Worm (Caenorhabditis elegans) whole organism, L1 larva: ENCODE measurements around the gene F53F8.6.
A peak's percentile ranks its signal among the peaks of the same experiment; 100 is the strongest.

Experiments
- C04F5.9 ChIP-seq: sonication (generic microtip); optimal IDR thresholded peaks from 2 replicates; lab custom pipeline; 2016; ENCODE audit warnings: missing genetic modification characterization, missing compliant biosample characterization
- Y116A8C.19 ChIP-seq: sonication (generic microtip); optimal IDR thresholded peaks from 2 replicates; lab custom pipeline; 2016; ENCODE audit warnings: missing compliant biosample characterization, missing genetic modification characterization, borderline replicate concordance
- alr-1 ChIP-seq: fragments of 200-800 bp; sonication (Bioruptor generic); optimal IDR thresholded peaks from 2 replicates; lab custom pipeline; 2018; ENCODE audit warnings: borderline replicate concordance, mild to moderate bottlenecking, missing genetic modification characterization, missing compliant biosample characterization
- blmp-1 ChIP-seq: fragments of 150-350 bp; optimal IDR thresholded peaks from 2 replicates; lab custom pipeline; 2014; ENCODE audit warnings: missing biosample characterization, missing genetic modification characterization
- ceh-88 ChIP-seq: fragments of 200-800 bp; sonication (Bioruptor generic); IDR thresholded peaks from 2 replicates; pipeline ENCODE4 v1.3.6; 2022; ENCODE audit warnings: missing genetic modification characterization, missing compliant biosample characterization
- ces-1 ChIP-seq: fragments of 150-350 bp; optimal IDR thresholded peaks from 2 replicates; lab custom pipeline; 2014; ENCODE audit warnings: missing biosample characterization, missing genetic modification reagents, missing genetic modification characterization
- dpl-1 ChIP-seq, 3 experiments: fragments of 150-350 bp in 2 of 3; sonication (generic microtip) in 1 of 3; optimal IDR thresholded peaks; 2 replicates each; lab custom pipeline; 2014 to 2017; ENCODE audit warnings: missing biosample characterization in 3 of 3, missing genetic modification characterization in 3 of 3, missing genetic modification reagents in 3 of 3
- elt-3 ChIP-seq, 6 experiments: fragments of 150-350 bp in 1 of 6; sonication (generic microtip); optimal IDR thresholded peaks; 2 replicates each; lab custom pipeline; 2017 to 2018; ENCODE audit warnings: missing biosample characterization in 6 of 6, missing genetic modification characterization in 6 of 6, inconsistent platforms in 1 of 6
- fkh-8 ChIP-seq: sonication (generic microtip); optimal IDR thresholded peaks from 2 replicates; lab custom pipeline; 2016; ENCODE audit warnings: mild to moderate bottlenecking, missing genetic modification characterization, missing compliant biosample characterization
- isw-1 ChIP-seq: fragments of 200-800 bp; sonication (Bioruptor generic); IDR thresholded peaks from 2 replicates; pipeline ENCODE4 v1.3.6; 2022; ENCODE audit warnings: missing genetic modification characterization, missing compliant biosample characterization
- jun-1 ChIP-seq: fragments of 150-350 bp; optimal IDR thresholded peaks from 2 replicates; lab custom pipeline; 2014; ENCODE audit warnings: missing biosample characterization, missing genetic modification reagents, missing genetic modification characterization
- lin-13 ChIP-seq: fragments of 150-350 bp; optimal IDR thresholded peaks from 2 replicates; lab custom pipeline; 2014; ENCODE audit warnings: missing biosample characterization, missing genetic modification reagents, missing genetic modification characterization
- lin-35 ChIP-seq, 2 experiments: fragments of 150-350 bp; optimal IDR thresholded peaks; 2 replicates each; lab custom pipeline; 2014; ENCODE audit warnings: missing biosample characterization in 2 of 2, missing genetic modification characterization in 2 of 2, missing genetic modification reagents in 2 of 2
- lin-39 ChIP-seq: fragments of 150-350 bp; optimal IDR thresholded peaks from 2 replicates; lab custom pipeline; 2014; ENCODE audit warnings: missing biosample characterization, missing genetic modification reagents, missing genetic modification characterization
- mab-9 ChIP-seq: fragments of 200-800 bp; sonication (Bioruptor generic); IDR thresholded peaks from 2 replicates; pipeline ENCODE4 v1.3.6; 2022; ENCODE audit warnings: missing genetic modification reagents, missing genetic modification characterization, missing compliant biosample characterization
- nhr-19 ChIP-seq: fragments of 200-800 bp; sonication (Bioruptor generic); conservative IDR thresholded peaks from 2 replicates; pipeline ENCODE4 v1.3.6; 2022; ENCODE audit warnings: missing genetic modification characterization, missing compliant biosample characterization
- nhr-237 ChIP-seq: fragments of 150-350 bp; optimal IDR thresholded peaks from 2 replicates; lab custom pipeline; 2014; ENCODE audit warnings: missing biosample characterization, missing genetic modification characterization
- nhr-76 ChIP-seq: sonication (generic microtip); optimal IDR thresholded peaks from 2 replicates; lab custom pipeline; 2017; ENCODE audit warnings: missing biosample characterization, missing genetic modification characterization
- nhr-84 ChIP-seq: sonication (generic microtip); optimal IDR thresholded peaks from 2 replicates; lab custom pipeline; 2017; ENCODE audit warnings: missing biosample characterization, missing genetic modification characterization
- nhr-90 ChIP-seq: sonication (generic microtip); optimal IDR thresholded peaks from 2 replicates; lab custom pipeline; 2016; ENCODE audit warnings: mild to moderate bottlenecking, missing genetic modification characterization, missing compliant biosample characterization; ENCODE audit not compliant: poor library complexity
- skn-1 ChIP-seq: fragments of 150-350 bp; optimal IDR thresholded peaks from 2 replicates; lab custom pipeline; 2014; ENCODE audit warnings: missing biosample characterization, missing genetic modification characterization
- snu-23 ChIP-seq: sonication (generic microtip); optimal IDR thresholded peaks from 2 replicates; lab custom pipeline; 2016; ENCODE audit warnings: missing genetic modification characterization, missing compliant biosample characterization
- unc-130 ChIP-seq: fragments of 150-350 bp; optimal IDR thresholded peaks from 2 replicates; lab custom pipeline; 2017; ENCODE audit warnings: missing biosample characterization, missing genetic modification characterization, inconsistent platforms
- unc-98 ChIP-seq: fragments of 200-800 bp; sonication (Bioruptor generic); IDR thresholded peaks from 2 replicates; pipeline ENCODE4 v1.3.6; 2022; ENCODE audit warnings: missing genetic modification characterization, missing compliant biosample characterization
- vab-15 ChIP-seq: sonication (generic microtip); optimal IDR thresholded peaks from 2 replicates; lab custom pipeline; 2017; ENCODE audit warnings: missing genotype, mild to moderate bottlenecking, missing genetic modification characterization, missing compliant biosample characterization
- ztf-11 ChIP-seq, 2 experiments: sonication (generic microtip); optimal IDR thresholded peaks; 2 replicates each; lab custom pipeline; 2016 to 2017; ENCODE audit warnings: missing genetic modification characterization in 2 of 2, missing biosample characterization in 1 of 2, missing compliant biosample characterization in 1 of 2
- ztf-4 ChIP-seq: fragments of 150-350 bp; optimal IDR thresholded peaks from 2 replicates; lab custom pipeline; 2014; ENCODE audit warnings: missing biosample characterization, missing genetic modification characterization

The F53F8.6 gene

ce11 chrV:20655174-20655573 lies 48.9 kb upstream of the F53F8.6 start:
- TF ChIP-seq ces-1 (no peak), jun-1 (tag; lab: Kevin White, UChicago) (no peak), unc-130 (tag; lab: Kevin White, UChicago) (no peak), fkh-8 (no peak), nhr-76 (no peak), isw-1 (GFP tag; lab: Robert Waterston, UW) (no peak), alr-1 (tag; lab: Kevin White, UChicago) (no peak), mab-9 (GFP tag; lab: Robert Waterston, UW) (no peak), nhr-19 (GFP tag; lab: Robert Waterston, UW) (no peak), Y116A8C.19 (tag; lab: Kevin White, UChicago) (no peak), dpl-1 (GFP tag; optimal IDR thresholded peaks at IDR 0.05; lab: Kevin White, UChicago) (no peak), ceh-88 (no peak)

DNA sequence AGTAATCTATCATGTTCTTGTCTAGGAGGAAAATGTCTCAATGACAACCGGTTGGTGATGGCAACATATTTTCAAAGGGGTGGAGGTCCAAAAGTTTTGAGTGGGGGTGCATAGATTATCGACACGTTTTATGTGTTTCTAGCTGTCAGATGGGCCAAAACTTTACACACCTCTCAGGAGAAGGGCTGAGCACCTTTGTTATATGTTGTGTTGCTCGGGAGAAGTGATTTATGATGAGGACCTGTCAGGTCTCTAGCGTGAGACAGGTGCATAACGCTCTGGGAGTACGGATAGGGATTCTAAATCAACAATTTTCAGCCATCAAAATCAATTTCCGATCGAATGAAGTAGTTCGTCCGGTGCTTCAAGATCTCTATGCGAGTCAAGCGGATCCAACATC lies 47.4 kb upstream of the F53F8.6 start:
- TF ChIP-seq unc-130 (tag; lab: Kevin White, UChicago): no peak
- TF ChIP-seq lin-39 (tag; lab: Kevin White, UChicago): no peak
- TF ChIP-seq, all 84 proteins: peak for 0

DNA sequence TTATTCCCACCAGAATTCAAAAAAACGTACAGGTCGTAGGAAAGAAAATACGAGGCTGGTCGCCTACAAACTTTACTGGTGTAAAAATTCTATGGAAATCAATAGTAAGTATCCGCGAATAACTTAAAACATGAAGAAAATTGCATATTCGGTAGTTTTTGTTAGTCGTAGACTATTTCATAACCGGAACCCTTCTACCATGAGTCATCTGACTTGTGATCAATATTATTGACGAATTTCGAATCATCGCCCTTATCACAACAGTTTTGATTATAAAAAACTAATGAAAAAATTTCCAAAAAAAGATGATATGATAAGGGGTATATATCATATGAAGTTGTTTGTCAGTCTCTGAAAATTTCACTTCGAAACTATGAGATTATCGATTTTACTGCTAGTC lies 44.0 kb upstream of the F53F8.6 start, which contains the start of gene W01F3.2:
W01F3.2 (plus strand) TSS at position 301 of the 400 bp plus-strand sequence.
- TF ChIP-seq nhr-90 (tag; lab: Kevin White, UChicago) (no peak), lin-35 (GFP tag; optimal IDR thresholded peaks at IDR 0.05; lab: Kevin White, UChicago) (peak in 1 of 2 experiments; percentile 13), elt-3 (tag; optimal IDR thresholded peaks at IDR 0.05; lab: Kevin White, UChicago) (peak in 1 of 6 experiments; percentile 47)
- TF ChIP-seq, all 84 proteins: peak for 2

- TF ChIP-seq blmp-1 (tag; lab: Kevin White, UChicago) (peak; percentile 90), lin-13 (GFP tag; lab: Kevin White, UChicago) (no peak)
These were observed 41.6 kb upstream of the F53F8.6 start for ce11 chrV:20662474-20662873.

DNA sequence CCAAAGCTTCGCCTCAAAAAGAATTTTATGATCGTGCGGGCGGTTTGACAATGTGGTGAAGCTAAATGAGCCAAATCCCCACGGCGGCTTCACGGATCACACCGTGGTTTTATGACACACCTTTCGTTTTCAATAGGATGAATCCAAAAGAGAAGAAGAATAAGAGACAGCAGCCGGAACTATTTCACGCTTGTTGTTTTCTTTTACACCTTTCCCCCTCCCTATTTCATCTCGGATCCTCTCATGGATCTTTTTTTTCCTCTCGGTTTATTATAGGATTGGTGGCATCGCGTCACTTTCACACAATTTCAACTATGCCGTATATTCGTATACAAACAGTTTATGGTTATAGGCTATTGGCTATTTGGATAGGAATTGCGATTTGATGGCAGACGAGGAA lies 40.3 kb upstream of the F53F8.6 start:
- TF ChIP-seq dpl-1 (GFP tag; optimal IDR thresholded peaks at IDR 0.05; lab: Kevin White, UChicago): no peak
- TF ChIP-seq snu-23 (GFP tag; lab: Kevin White, UChicago): no peak
- peak; percentile 74 for TF ChIP-seq blmp-1 (tag; lab: Kevin White, UChicago)
- no peak for TF ChIP-seq unc-130 (tag; lab: Kevin White, UChicago)
- no peak for TF ChIP-seq vab-15 (tag; lab: Kevin White, UChicago)
- no peak for TF ChIP-seq unc-98 (GFP tag; lab: Robert Waterston, UW)
- no peak for TF ChIP-seq C04F5.9 (tag; lab: Kevin White, UChicago)
- TF ChIP-seq nhr-237 (tag; lab: Kevin White, UChicago): no peak
- TF ChIP-seq ztf-4: no peak
- TF ChIP-seq, all 84 proteins: peak for 1

ce11 chrV:20664930-20665329 lies 39.1 kb upstream of the F53F8.6 start:
- TF ChIP-seq blmp-1 (tag; lab: Kevin White, UChicago): peak; percentile 99
- TF ChIP-seq skn-1 (tag; lab: Kevin White, UChicago): no peak
- no peak for TF ChIP-seq nhr-90 (tag; lab: Kevin White, UChicago)
- no peak for TF ChIP-seq nhr-84
- TF ChIP-seq isw-1 (GFP tag; lab: Robert Waterston, UW): no peak
- TF ChIP-seq ztf-11 (tag; optimal IDR thresholded peaks at IDR 0.05; lab: Kevin White, UChicago): no peak

DNA sequence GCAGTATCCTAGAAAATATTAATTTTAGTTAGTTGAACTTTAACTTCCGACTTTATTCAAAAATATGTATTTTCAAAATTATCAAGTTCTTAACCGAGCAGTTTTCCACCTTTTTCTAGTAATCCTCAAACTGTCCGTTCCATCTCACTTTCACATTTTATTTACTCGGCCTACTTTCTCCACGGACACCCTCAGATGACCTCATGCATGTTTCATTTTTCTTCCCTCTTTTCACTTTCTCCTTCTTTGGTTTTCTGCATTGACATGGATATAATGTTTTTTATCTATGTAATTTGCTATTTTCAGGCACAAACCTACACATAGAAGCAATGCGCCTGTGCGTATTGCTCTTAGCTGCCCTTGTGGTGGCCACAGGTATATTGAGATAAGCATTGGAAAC lies 37.1 kb upstream of the F53F8.6 start, which contains the start of gene mlt-11:
mlt-11 (plus strand) TSS at position 301 of the 400 bp plus-strand sequence.
- peak; percentile 76 for TF ChIP-seq blmp-1 (tag; lab: Kevin White, UChicago)
- TF ChIP-seq nhr-19 (GFP tag; lab: Robert Waterston, UW): no peak
